Fruit fly (Drosophila melanogaster) whole organism, wandering third instar larva: ENCODE measurements around the gene CG43814.

Experiments used
- CG9705 ChIP-seq: fragments of 200-800 bp; sonication (Bioruptor generic); optimal IDR thresholded peaks from 2 replicates; lab custom pipeline; 2018; ENCODE audit warnings: missing biosample characterization, mild to moderate bottlenecking, missing genetic modification characterization
- Dif ChIP-seq: fragments of 200-275, 200-300 bp; sonication (Bioruptor generic); optimal IDR thresholded peaks from 2 replicates; lab custom pipeline; 2018; ENCODE audit warnings: missing biosample characterization, missing genetic modification characterization; ENCODE audit not compliant: partially characterized antibody
- HLH106 ChIP-seq: fragments of 200-800 bp; optimal IDR thresholded peaks from 3 replicates; lab custom pipeline; 2019; ENCODE audit warnings: missing biosample characterization, mild to moderate bottlenecking, missing genetic modification characterization, moderate library complexity
- Sp1 ChIP-seq: fragments of 200-800 bp; sonication (Bioruptor generic); optimal IDR thresholded peaks from 3 replicates; lab custom pipeline; 2019; ENCODE audit warnings: missing biosample characterization, mild to moderate bottlenecking, missing genetic modification characterization, moderate library complexity
- dsf ChIP-seq: sonication (Bioruptor generic); optimal IDR thresholded peaks from 2 replicates; lab custom pipeline; 2016; ENCODE audit warnings: missing biosample characterization, missing genetic modification characterization, borderline replicate concordance
- foxo ChIP-seq, 2 experiments: fragments of 200-800 bp; sonication (Bioruptor generic); optimal IDR thresholded peaks; 2 replicates in 1 of 2; 3 replicates in 1 of 2; lab custom pipeline; 2016 to 2017; ENCODE audit warnings: missing biosample characterization in 2 of 2, missing genetic modification characterization in 2 of 2
- pan ChIP-seq: fragments of >200 bp; optimal IDR thresholded peaks from 2 replicates; lab custom pipeline; 2017
- sage ChIP-seq: fragments of 200-800 bp; sonication (Bioruptor generic); optimal IDR thresholded peaks from 2 replicates; lab custom pipeline; 2016; ENCODE audit warnings: missing biosample characterization, mild to moderate bottlenecking, missing genetic modification characterization
- usp ChIP-seq: fragments of >200 bp; optimal IDR thresholded peaks from 2 replicates; lab custom pipeline; 2017; ENCODE audit warnings: missing biosample characterization, missing genetic modification characterization

DNA sequence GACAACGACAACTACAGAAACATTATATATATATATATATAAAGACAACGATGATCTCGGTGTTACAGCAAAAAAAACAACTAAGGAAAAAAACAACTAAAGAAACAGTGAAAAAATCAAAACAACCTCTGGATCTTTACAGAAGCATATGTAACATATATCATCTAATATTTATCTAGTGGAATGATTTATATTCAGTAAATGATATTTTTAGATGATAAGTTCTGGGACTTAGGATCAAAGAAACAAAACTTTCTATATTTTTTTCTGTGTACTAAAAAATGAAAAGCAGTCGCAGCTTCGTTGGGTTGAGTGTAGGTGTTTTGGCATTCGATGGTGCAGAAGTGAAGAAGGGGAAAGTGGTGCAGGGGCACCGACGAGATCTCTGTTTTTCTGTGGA lies 38.0 kb downstream of the CG43814 start:
- TF ChIP-seq Dif (GFP tag; lab: Kevin White, UChicago) = no peak
- TF ChIP-seq HLH106 (tag; lab: Kevin White, UChicago) = no peak
- TF ChIP-seq sage = no peak
- no peak for TF ChIP-seq CG9705
- TF ChIP-seq usp (GFP tag; lab: Kevin White, UChicago) = no peak
- TF ChIP-seq dsf (GFP tag; lab: Kevin White, UChicago) = no peak
- TF ChIP-seq pan (lab: Kevin White, UChicago) = no peak
- TF ChIP-seq foxo (GFP tag; optimal IDR thresholded peaks at IDR 0.05; lab: Kevin White, UChicago) = no peak
- TF ChIP-seq Sp1 (GFP tag; lab: Kevin White, UChicago) = no peak
